Worm (Caenorhabditis elegans): ENCODE results near the gene T21D12.14.

- TF ChIP-seq nhr-237 (tag; optimal IDR thresholded peaks at IDR 0.05) (no peak), jun-1 (tag; optimal IDR thresholded peaks at IDR 0.05) (no peak), lin-39 (tag; optimal IDR thresholded peaks at IDR 0.05) (no peak)
Observed at ce11 chrIV:266148-266547, 21.8 kb downstream of the T21D12.14 start, which contains the start of gene T21D12.12.
